Fruit fly (Drosophila melanogaster) whole organism, embryonic: ENCODE results near the gene Pfdn2.
A peak's percentile ranks its signal among the peaks of the same experiment; 100 is the strongest.

Experiments
- Ada2b ChIP-seq: fragments of 200-800 bp; sonication (Bioruptor generic); IDR thresholded peaks from 2 replicates; pipeline ENCODE4 v1.3.6; 2022; ENCODE audit warnings: missing biosample characterization, missing genetic modification characterization
- BEAF-32 ChIP-seq: fragments of 200-800 bp; sonication (Bioruptor generic); optimal IDR thresholded peaks from 3 replicates; lab custom pipeline; 2017; ENCODE audit warnings: missing biosample characterization, missing genetic modification characterization, mild to moderate bottlenecking, moderate library complexity, missing genetic modification reagents
- CG10979 ChIP-seq: fragments of 200-800 bp; sonication (Bioruptor generic); optimal IDR thresholded peaks from 2 replicates; lab custom pipeline; 2018; ENCODE audit warnings: missing biosample characterization, mild to moderate bottlenecking, missing genetic modification characterization, moderate library complexity
- CG11504 ChIP-seq: fragments of 200-800 bp; sonication (Bioruptor generic); optimal IDR thresholded peaks from 3 replicates; lab custom pipeline; 2019; ENCODE audit warnings: missing biosample characterization, mild to moderate bottlenecking, missing genetic modification characterization, moderate library complexity
- CG11695 ChIP-seq: fragments of 200-800 bp; sonication (Bioruptor generic); IDR thresholded peaks from 3 replicates; pipeline ENCODE4 v1.3.6; 2022; ENCODE audit warnings: missing biosample characterization, missing genetic modification characterization
- CG14014 ChIP-seq: fragments of 200-800 bp; sonication (Bioruptor generic); IDR thresholded peaks from 2 replicates; pipeline ENCODE4 v1.3.6; 2022; ENCODE audit warnings: missing biosample characterization, missing genetic modification characterization
- CG15073 ChIP-seq: fragments of 200-800 bp; sonication (Bioruptor generic); optimal IDR thresholded peaks from 2 replicates; lab custom pipeline; 2016; ENCODE audit warnings: missing biosample characterization, missing genetic modification characterization
- CG17359 ChIP-seq: fragments of 200-800 bp; sonication (Bioruptor generic); optimal IDR thresholded peaks from 3 replicates; lab custom pipeline; 2018; ENCODE audit warnings: missing biosample characterization, mild to moderate bottlenecking, missing genetic modification characterization, moderate library complexity
- CG17612 ChIP-seq: fragments of 200-800 bp; sonication (Bioruptor generic); IDR thresholded peaks from 2 replicates; pipeline ENCODE4 v1.3.6; 2022; ENCODE audit warnings: missing biosample characterization, missing genetic modification characterization
- CG17912 ChIP-seq: fragments of 200-800 bp; sonication (Bioruptor generic); optimal IDR thresholded peaks from 2 replicates; lab custom pipeline; 2018; ENCODE audit warnings: missing biosample characterization, mild to moderate bottlenecking, missing genetic modification characterization
- CG2199 ChIP-seq: fragments of 200-800 bp; sonication (Bioruptor generic); IDR thresholded peaks from 3 replicates; pipeline ENCODE4 v1.3.6; 2022; ENCODE audit warnings: missing biosample characterization, missing genetic modification characterization
- CG2712 ChIP-seq: fragments of 200-800 bp; optimal IDR thresholded peaks from 3 replicates; lab custom pipeline; 2019; ENCODE audit warnings: missing biosample characterization, mild to moderate bottlenecking, missing genetic modification characterization, moderate library complexity
- CG30403 ChIP-seq: fragments of 200-800 bp; sonication (Bioruptor generic); optimal IDR thresholded peaks from 3 replicates; lab custom pipeline; 2016; ENCODE audit warnings: missing biosample characterization, missing genetic modification characterization
- CG6689 ChIP-seq: fragments of 200-800 bp; sonication (Bioruptor generic); IDR thresholded peaks from 2 replicates; pipeline ENCODE4 v1.3.6; 2022; ENCODE audit warnings: missing biosample characterization, missing genetic modification characterization
- CG7745 ChIP-seq: fragments of 200-800 bp; sonication (Bioruptor generic); optimal IDR thresholded peaks from 2 replicates; lab custom pipeline; 2018; ENCODE audit warnings: missing biosample characterization, mild to moderate bottlenecking, missing genetic modification characterization, moderate library complexity
- CG9609 ChIP-seq: fragments of 200-800 bp; sonication (Bioruptor generic); optimal IDR thresholded peaks from 3 replicates; lab custom pipeline; 2016; ENCODE audit warnings: missing biosample characterization, missing genetic modification characterization
- CG9797 ChIP-seq: fragments of 200-800 bp; sonication (Bioruptor generic); optimal IDR thresholded peaks from 3 replicates; lab custom pipeline; 2018; ENCODE audit warnings: missing biosample characterization, mild to moderate bottlenecking, missing genetic modification characterization
- CG9876 ChIP-seq: fragments of 200-800 bp; sonication (Bioruptor generic); optimal IDR thresholded peaks from 2 replicates; lab custom pipeline; 2016; ENCODE audit warnings: missing biosample characterization, missing genetic modification characterization
- Chrac-16 ChIP-seq: fragments of 200-800 bp; sonication (Bioruptor generic); optimal IDR thresholded peaks from 3 replicates; lab custom pipeline; 2016; ENCODE audit warnings: missing biosample characterization, missing genetic modification characterization
- Dad ChIP-seq: fragments of 200-800 bp; sonication (Bioruptor generic); optimal IDR thresholded peaks from 3 replicates; lab custom pipeline; 2016; ENCODE audit warnings: missing biosample characterization, missing genetic modification characterization
- Gug ChIP-seq: fragments of 200-800 bp; sonication (Bioruptor generic); IDR thresholded peaks from 4 replicates; pipeline ENCODE4 v1.3.6; 2022; ENCODE audit warnings: missing biosample characterization, missing genetic modification characterization
- Hmr ChIP-seq: fragments of 200-800 bp; sonication (Bioruptor generic); optimal IDR thresholded peaks from 3 replicates; lab custom pipeline; 2017; ENCODE audit warnings: mild to moderate bottlenecking, missing biosample characterization, missing genetic modification reagents, missing genetic modification characterization
- Hr3 ChIP-seq: fragments of 200-800 bp; sonication (Bioruptor generic); optimal IDR thresholded peaks from 3 replicates; lab custom pipeline; 2016; ENCODE audit warnings: missing biosample characterization, missing genetic modification characterization
- MTF-1 ChIP-seq: fragments of 200-800 bp; sonication (Bioruptor generic); optimal IDR thresholded peaks from 2 replicates; lab custom pipeline; 2018; ENCODE audit warnings: missing biosample characterization, mild to moderate bottlenecking, missing genetic modification characterization, borderline replicate concordance
- Myb ChIP-seq: fragments of 200-800 bp; sonication (Bioruptor generic); optimal IDR thresholded peaks from 2 replicates; lab custom pipeline; 2016; ENCODE audit warnings: missing biosample characterization, missing genetic modification characterization
- NC2β ChIP-seq: fragments of 200-800 bp; sonication (Bioruptor generic); optimal IDR thresholded peaks from 2 replicates; lab custom pipeline; 2016; ENCODE audit warnings: missing biosample characterization, missing genetic modification characterization
- Optix ChIP-seq: fragments of 200-800 bp; sonication (Bioruptor generic); IDR thresholded peaks from 3 replicates; pipeline ENCODE4 v1.3.6; 2022; ENCODE audit warnings: missing biosample characterization, missing genetic modification characterization
- Ssrp ChIP-seq: fragments of 200-800 bp; sonication (Bioruptor generic); optimal IDR thresholded peaks from 2 replicates; lab custom pipeline; 2018; ENCODE audit warnings: missing biosample characterization, mild to moderate bottlenecking, missing genetic modification characterization, moderate library complexity
- Usf ChIP-seq: fragments of 200-800 bp; sonication (Bioruptor generic); optimal IDR thresholded peaks from 2 replicates; lab custom pipeline; 2017; ENCODE audit warnings: missing genotype, missing biosample characterization, missing genetic modification characterization
- YL-1 ChIP-seq: fragments of 200-800 bp; sonication (Bioruptor generic); optimal IDR thresholded peaks from 3 replicates; lab custom pipeline; 2017; ENCODE audit warnings: missing biosample characterization, mild to moderate bottlenecking, missing genetic modification characterization
- cad ChIP-seq: fragments of >200 bp; optimal IDR thresholded peaks from 2 replicates; lab custom pipeline; 2017; ENCODE audit warnings: missing biosample characterization, missing genetic modification characterization
- dmrt11E ChIP-seq: fragments of 200-800 bp; sonication (Bioruptor generic); optimal IDR thresholded peaks from 3 replicates; lab custom pipeline; 2018; ENCODE audit warnings: missing biosample characterization, mild to moderate bottlenecking, missing genetic modification characterization, moderate library complexity
- grau ChIP-seq: fragments of 200-800 bp; optimal IDR thresholded peaks from 3 replicates; lab custom pipeline; 2019; ENCODE audit warnings: missing biosample characterization, mild to moderate bottlenecking, missing genetic modification characterization, moderate library complexity
- ham ChIP-seq: fragments of 200-800 bp; sonication (Bioruptor generic); IDR thresholded peaks from 2 replicates; pipeline ENCODE4 v1.3.6; 2022; ENCODE audit warnings: missing biosample characterization, missing genetic modification characterization
- hb ChIP-seq: fragments of 200-800 bp; sonication (Bioruptor generic); IDR thresholded peaks from 3 replicates; pipeline ENCODE4 v1.3.6; 2022; ENCODE audit warnings: missing biosample characterization, missing genetic modification characterization; ENCODE audit not compliant: partially characterized antibody
- lilli ChIP-seq: fragments of 200-800 bp; sonication (Bioruptor generic); optimal IDR thresholded peaks from 3 replicates; lab custom pipeline; 2016; ENCODE audit warnings: missing biosample characterization, missing genetic modification characterization
- lov ChIP-seq, 2 experiments: fragments of 200-800 bp in 1 of 2; fragments of >200 bp in 1 of 2; sonication (Bioruptor generic) in 1 of 2; IDR thresholded peaks in 1 of 2; optimal IDR thresholded peaks in 1 of 2; 2 replicates in 1 of 2; 3 replicates in 1 of 2; pipeline versions ENCODE4 v1.3.6 to Lab custom; 2017 to 2022; ENCODE audit warnings: missing biosample characterization in 1 of 2, missing genetic modification characterization in 1 of 2
- nerfin-2 ChIP-seq: fragments of 200-800 bp; sonication (Bioruptor generic); IDR thresholded peaks from 2 replicates; pipeline ENCODE4 v1.3.6; 2022; ENCODE audit warnings: missing biosample characterization, missing genetic modification characterization; ENCODE audit not compliant: partially characterized antibody
- oc ChIP-seq: fragments of 200-800 bp; sonication (Bioruptor generic); optimal IDR thresholded peaks from 2 replicates; lab custom pipeline; 2018; ENCODE audit warnings: missing biosample characterization, mild to moderate bottlenecking, missing genetic modification characterization, moderate library complexity
- prd ChIP-seq, 3 experiments: fragments of >200 bp in 2 of 3; fragments of 200-800 bp in 1 of 3; sonication (Bioruptor generic) in 1 of 3; optimal IDR thresholded peaks in 2 of 3; IDR thresholded peaks in 1 of 3; 2 replicates in 2 of 3; 3 replicates in 1 of 3; pipeline versions ENCODE4 v1.3.6 to Lab custom; 2017 to 2022; ENCODE audit warnings: missing biosample characterization in 1 of 3, missing genetic modification characterization in 1 of 3
- psq ChIP-seq: fragments of 200-800 bp; sonication (Bioruptor generic); optimal IDR thresholded peaks from 2 replicates; lab custom pipeline; 2017; ENCODE audit warnings: missing biosample characterization, missing genetic modification characterization
- rib ChIP-seq: fragments of 200-800 bp; sonication (Bioruptor generic); IDR thresholded peaks from 2 replicates; pipeline ENCODE4 v1.3.6; 2022; ENCODE audit warnings: missing biosample characterization, missing genetic modification characterization
- slou ChIP-seq: fragments of 200-800 bp; sonication (Bioruptor generic); optimal IDR thresholded peaks from 3 replicates; lab custom pipeline; 2016; ENCODE audit warnings: missing biosample characterization, missing genetic modification characterization
- ssp ChIP-seq: fragments of 200-800 bp; sonication (Bioruptor generic); IDR thresholded peaks from 2 replicates; pipeline ENCODE4 v1.3.6; 2022; ENCODE audit warnings: missing biosample characterization, missing genetic modification characterization
- sug ChIP-seq: fragments of 200-800 bp; optimal IDR thresholded peaks from 2 replicates; lab custom pipeline; 2019; ENCODE audit warnings: missing biosample characterization, mild to moderate bottlenecking, missing genetic modification characterization, moderate library complexity
- unpg ChIP-seq: fragments of 200-800 bp; sonication (Bioruptor generic); optimal IDR thresholded peaks from 3 replicates; lab custom pipeline; 2018; ENCODE audit warnings: missing biosample characterization, mild to moderate bottlenecking, missing genetic modification characterization, moderate library complexity
- wek ChIP-seq: fragments of 200-800 bp; sonication (Bioruptor generic); optimal IDR thresholded peaks from 3 replicates; lab custom pipeline; 2018; ENCODE audit warnings: missing biosample characterization, mild to moderate bottlenecking, missing genetic modification characterization, moderate library complexity
- yki ChIP-seq: fragments of >200 bp; optimal IDR thresholded peaks from 3 replicates; lab custom pipeline; 2018

Gene Pfdn2

DNA sequence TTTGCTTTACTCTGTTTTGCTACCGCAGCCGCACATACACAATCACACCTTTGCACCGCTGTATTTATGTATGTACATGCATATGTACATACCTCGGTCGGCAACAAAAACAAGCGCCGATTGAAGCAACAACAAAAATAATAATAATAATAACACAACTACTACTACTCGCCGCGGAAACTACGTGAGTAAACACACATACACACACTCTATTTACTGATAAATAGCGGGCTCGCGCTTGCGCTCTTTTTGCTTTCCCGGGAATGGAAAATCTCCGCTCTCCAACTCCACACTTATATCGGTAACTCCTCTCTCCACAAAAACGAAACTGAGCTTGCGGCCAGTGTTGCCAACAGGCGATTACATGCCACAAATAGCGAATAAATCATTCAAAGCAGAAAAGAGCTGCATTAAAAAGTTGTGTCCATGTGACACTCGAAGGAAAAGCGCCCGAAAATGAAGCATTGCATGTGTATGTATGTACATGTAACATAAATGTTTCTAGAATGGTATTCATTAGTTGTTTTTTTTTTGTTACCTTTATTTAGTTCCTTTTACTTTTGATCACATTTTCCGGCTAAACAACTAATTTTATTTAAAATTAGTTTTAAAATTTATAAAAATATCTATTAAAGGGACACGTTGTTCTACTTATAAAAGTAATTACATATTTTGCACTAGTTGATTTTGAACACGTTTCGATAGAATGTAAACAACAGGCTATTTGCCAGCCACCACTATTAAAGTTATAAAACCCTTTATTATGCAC is 44.6 kb upstream of the Pfdn2 start (continued):
- peak; percentile 2 for TF ChIP-seq Ssrp (tag; lab: Kevin White, UChicago)
- TF ChIP-seq CG9609 (GFP tag; lab: Kevin White, UChicago): peak; percentile 16
- no peak for TF ChIP-seq ssp (GFP tag; lab: Robert Waterston, UW)
- peak; percentile 19 for TF ChIP-seq Hr3 (GFP tag; lab: Kevin White, UChicago)
- no peak for TF ChIP-seq Ada2b (GFP tag; lab: Robert Waterston, UW)
- TF ChIP-seq lilli (GFP tag; lab: Kevin White, UChicago): no peak
- TF ChIP-seq CG2199: 0 out of 3 replicates have a peak, but pooled peaks have one; percentile 71
- TF ChIP-seq ham (GFP tag; lab: Robert Waterston, UW): no peak
- TF ChIP-seq YL-1 (GFP tag; lab: Kevin White, UChicago): peak; percentile 91
- no peak for TF ChIP-seq Chrac-16 (GFP tag; lab: Kevin White, UChicago)
- TF ChIP-seq dmrt11E (tag; lab: Kevin White, UChicago): peak; percentile 44
- TF ChIP-seq BEAF-32 (GFP tag; lab: Kevin White, UChicago): no peak
- peak; percentile 81 for TF ChIP-seq NC2β
- peak; percentile 38 for TF ChIP-seq grau
- peak; percentile 86 for TF ChIP-seq MTF-1 (GFP tag; lab: Kevin White, UChicago)
- TF ChIP-seq Myb (GFP tag; lab: Kevin White, UChicago): peak; percentile 37
- TF ChIP-seq nerfin-2 (GFP tag; lab: Robert Waterston, UW): no peak
- no peak for TF ChIP-seq hb (GFP tag; lab: Robert Waterston, UW)
- peak; percentile 22 for TF ChIP-seq slou (GFP tag; lab: Kevin White, UChicago)
- no peak for TF ChIP-seq CG15073 (GFP tag; lab: Kevin White, UChicago)
- TF ChIP-seq Gug (GFP tag; lab: Robert Waterston, UW): no peak
- peak; percentile 89 for TF ChIP-seq rib (GFP tag; lab: Robert Waterston, UW)
- TF ChIP-seq CG9876 (GFP tag; lab: Kevin White, UChicago): peak; percentile 57
- TF ChIP-seq CG9797 (GFP tag; lab: Kevin White, UChicago): peak; percentile 26
- no peak for TF ChIP-seq lov (optimal IDR thresholded peaks at IDR 0.05; lab: Kevin White, UChicago)
- peak; percentile 84; the same call in 2 of the 3 replicates for TF ChIP-seq lov (GFP tag; IDR thresholded peaks at IDR 0.05; lab: Robert Waterston, UW)
- TF ChIP-seq CG30403 (GFP tag; lab: Kevin White, UChicago): peak; percentile 17
- TF ChIP-seq CG14014 (GFP tag; lab: Robert Waterston, UW): peak; percentile 74; the same call in 1 of the 2 replicates
- peak; percentile 30 for TF ChIP-seq CG11504 (tag; lab: Kevin White, UChicago)
- TF ChIP-seq psq (GFP tag; lab: Kevin White, UChicago): peak; percentile 67
- TF ChIP-seq CG10979 (tag; lab: Kevin White, UChicago): peak; percentile 26
- peak; percentile 61 for TF ChIP-seq CG6689 (GFP tag; lab: Robert Waterston, UW)
- peak; percentile 61 for TF ChIP-seq unpg (GFP tag; lab: Kevin White, UChicago)
- TF ChIP-seq Dad (GFP tag; lab: Kevin White, UChicago): peak; percentile 60
- peak; percentile 57; the same call in 1 of the 3 replicates for TF ChIP-seq CG11695 (GFP tag; lab: Robert Waterston, UW)
- peak; percentile 89 for TF ChIP-seq Hmr (GFP tag; lab: Kevin White, UChicago)
- TF ChIP-seq wek (GFP tag; lab: Kevin White, UChicago): peak; percentile 87
- TF ChIP-seq CG17612: no peak
- no peak for TF ChIP-seq cad (GFP tag; lab: Kevin White, UChicago)
- TF ChIP-seq yki: peak; percentile 26
- TF ChIP-seq CG17359: peak; percentile 73
- no peak for TF ChIP-seq oc (tag; lab: Kevin White, UChicago)
- peak; percentile 85 for TF ChIP-seq sug
- TF ChIP-seq Usf: no peak
- TF ChIP-seq prd (optimal IDR thresholded peaks at IDR 0.05; lab: Kevin White, UChicago): no peak
- TF ChIP-seq prd (GFP tag; IDR thresholded peaks at IDR 0.05; lab: Robert Waterston, UW): peak; percentile 47; the same call in 2 of the 3 replicates
- TF ChIP-seq Optix: peak; percentile 57; the same call in 1 of the 3 replicates
- TF ChIP-seq CG7745 (tag; lab: Kevin White, UChicago): peak; percentile 81
- TF ChIP-seq CG2712 (tag; lab: Kevin White, UChicago): peak; percentile 35
- peak; percentile 92 for TF ChIP-seq CG17912
